Fruit fly (Drosophila melanogaster) whole organism, embryonic: ENCODE measurements around the gene CG15011.
A peak's percentile ranks its signal among the peaks of the same experiment; 100 is the strongest.

ENCODE experiments used
- Asciz ChIP-seq: fragments of 200-800 bp; sonication (Bioruptor generic); optimal IDR thresholded peaks from 2 replicates; lab custom pipeline; 2017; ENCODE audit warnings: missing biosample characterization, mild to moderate bottlenecking, missing genetic modification characterization, missing genetic modification reagents
- Blimp-1 ChIP-seq: fragments of 200-800 bp; sonication (Bioruptor generic); optimal IDR thresholded peaks from 3 replicates; lab custom pipeline; 2018; ENCODE audit warnings: missing biosample characterization, missing genetic modification characterization, mild to moderate bottlenecking, moderate library complexity, missing genetic modification reagents
- CG14441 ChIP-seq: fragments of 200-800 bp; sonication (Bioruptor generic); IDR thresholded peaks from 2 replicates; pipeline ENCODE4 v1.3.6; 2022; ENCODE audit warnings: missing biosample characterization, missing genetic modification characterization
- CG15073 ChIP-seq: fragments of 200-800 bp; sonication (Bioruptor generic); optimal IDR thresholded peaks from 2 replicates; lab custom pipeline; 2016; ENCODE audit warnings: missing biosample characterization, missing genetic modification characterization
- CG16863 ChIP-seq: fragments of 200-800 bp; sonication (Bioruptor generic); optimal IDR thresholded peaks from 3 replicates; lab custom pipeline; 2016; ENCODE audit warnings: missing biosample characterization, missing genetic modification characterization
- CG17385 ChIP-seq: fragments of 200-800 bp; sonication (Bioruptor generic); optimal IDR thresholded peaks from 3 replicates; lab custom pipeline; 2018; ENCODE audit warnings: missing biosample characterization, mild to moderate bottlenecking, missing genetic modification characterization
- CG1792 ChIP-seq: fragments of 200-800 bp; sonication (Bioruptor generic); optimal IDR thresholded peaks from 2 replicates; lab custom pipeline; 2016; ENCODE audit warnings: missing biosample characterization, missing genetic modification characterization
- CG2199 ChIP-seq: fragments of 200-800 bp; sonication (Bioruptor generic); IDR thresholded peaks from 3 replicates; pipeline ENCODE4 v1.3.6; 2022; ENCODE audit warnings: missing biosample characterization, missing genetic modification characterization
- CG2202 ChIP-seq: fragments of 200-800 bp; sonication (Bioruptor generic); optimal IDR thresholded peaks from 2 replicates; lab custom pipeline; 2018; ENCODE audit warnings: missing biosample characterization, mild to moderate bottlenecking, missing genetic modification characterization
- CG32532 ChIP-seq: fragments of 200-800 bp; sonication (Bioruptor generic); IDR thresholded peaks from 2 replicates; pipeline ENCODE4 v1.3.6; 2022; ENCODE audit warnings: missing biosample characterization, missing genetic modification characterization
- CG32772 ChIP-seq: fragments of 200-800 bp; sonication (Bioruptor generic); IDR thresholded peaks from 2 replicates; pipeline ENCODE4 v1.3.6; 2022; ENCODE audit warnings: missing biosample characterization, missing genetic modification characterization
- CG4404 ChIP-seq: fragments of 200-800 bp; sonication (Bioruptor generic); IDR thresholded peaks from 2 replicates; pipeline ENCODE4 v1.3.6; 2022; ENCODE audit warnings: missing biosample characterization, missing genetic modification characterization
- CG6683 ChIP-seq: fragments of 200-800 bp; sonication (Bioruptor generic); optimal IDR thresholded peaks from 2 replicates; lab custom pipeline; 2017; ENCODE audit warnings: missing biosample characterization, mild to moderate bottlenecking, missing genetic modification characterization, missing genetic modification reagents
- CG7839 ChIP-seq: fragments of 200-800 bp; sonication (Bioruptor generic); optimal IDR thresholded peaks from 3 replicates; lab custom pipeline; 2018; ENCODE audit warnings: missing biosample characterization, mild to moderate bottlenecking, missing genetic modification characterization, moderate library complexity
- CG7987 ChIP-seq: fragments of 200-800 bp; sonication (Bioruptor generic); optimal IDR thresholded peaks from 2 replicates; lab custom pipeline; 2018; ENCODE audit warnings: missing biosample characterization, mild to moderate bottlenecking, missing genetic modification characterization, moderate library complexity
- CTCF ChIP-seq: fragments of 200-800 bp; sonication (Bioruptor generic); optimal IDR thresholded peaks from 2 replicates; lab custom pipeline; 2017; ENCODE audit warnings: missing biosample characterization, mild to moderate bottlenecking, missing genetic modification characterization, moderate library complexity
- GATAe ChIP-seq: fragments of 200-800 bp; sonication (Bioruptor generic); conservative IDR thresholded peaks from 2 replicates; pipeline ENCODE4 v1.3.6; 2022; ENCODE audit warnings: missing biosample characterization, missing genetic modification characterization
- H2.0 ChIP-seq: fragments of 200-800 bp; sonication (Bioruptor generic); IDR thresholded peaks from 2 replicates; pipeline ENCODE4 v1.3.6; 2022; ENCODE audit warnings: missing biosample characterization, missing genetic modification characterization
- HLHmδ ChIP-seq: fragments of 200-800 bp; sonication (Bioruptor generic); optimal IDR thresholded peaks from 2 replicates; lab custom pipeline; 2018; ENCODE audit warnings: missing biosample characterization, mild to moderate bottlenecking, missing genetic modification characterization, moderate library complexity
- Hey ChIP-seq: fragments of 200-800 bp; sonication (Bioruptor generic); optimal IDR thresholded peaks from 3 replicates; lab custom pipeline; 2018; ENCODE audit warnings: missing biosample characterization, mild to moderate bottlenecking, missing genetic modification characterization
- HmgZ ChIP-seq: fragments of 200-800 bp; sonication (Bioruptor generic); optimal IDR thresholded peaks from 2 replicates; lab custom pipeline; 2018; ENCODE audit warnings: missing biosample characterization, mild to moderate bottlenecking, missing genetic modification characterization
- Hmr ChIP-seq: fragments of 200-800 bp; sonication (Bioruptor generic); optimal IDR thresholded peaks from 3 replicates; lab custom pipeline; 2017; ENCODE audit warnings: mild to moderate bottlenecking, missing biosample characterization, missing genetic modification reagents, missing genetic modification characterization
- Hr51 ChIP-seq, 2 experiments: fragments of 200-800 bp; sonication (Bioruptor generic); optimal IDR thresholded peaks; 2 replicates in 1 of 2; 3 replicates in 1 of 2; lab custom pipeline; 2016 to 2018; ENCODE audit warnings: missing biosample characterization in 2 of 2, missing genetic modification characterization in 2 of 2, mild to moderate bottlenecking in 1 of 2, moderate library complexity in 1 of 2
- Hr78 ChIP-seq, 2 experiments: fragments of 200-800 bp in 1 of 2; fragments of >200 bp in 1 of 2; sonication (Bioruptor generic) in 1 of 2; optimal IDR thresholded peaks; 2 replicates each; lab custom pipeline; 2017 to 2019; ENCODE audit warnings: missing biosample characterization in 2 of 2, missing genetic modification characterization in 2 of 2, mild to moderate bottlenecking in 1 of 2, moderate library complexity in 1 of 2
- Kr ChIP-seq: fragments of 200-800 bp; sonication (Bioruptor generic); optimal IDR thresholded peaks from 2 replicates; lab custom pipeline; 2017; ENCODE audit warnings: missing biosample characterization, mild to moderate bottlenecking, missing genetic modification characterization
- Max ChIP-seq: fragments of 200-800 bp; sonication (Bioruptor generic); optimal IDR thresholded peaks from 2 replicates; lab custom pipeline; 2016; ENCODE audit warnings: missing biosample characterization, mild to moderate bottlenecking, missing genetic modification characterization
- Taf1 ChIP-seq: fragments of 200-800 bp; sonication (Bioruptor generic); IDR thresholded peaks from 2 replicates; pipeline ENCODE4 v1.3.6; 2022; ENCODE audit warnings: missing biosample characterization, missing genetic modification characterization
- Vsx1 ChIP-seq: fragments of 200-800 bp; sonication (Bioruptor generic); optimal IDR thresholded peaks from 2 replicates; lab custom pipeline; 2017; ENCODE audit warnings: missing biosample characterization, mild to moderate bottlenecking, missing genetic modification characterization, missing genetic modification reagents
- abd-A ChIP-seq: fragments of 200-800 bp; sonication (Bioruptor generic); optimal IDR thresholded peaks from 3 replicates; lab custom pipeline; 2019; ENCODE audit warnings: missing biosample characterization, mild to moderate bottlenecking, missing genetic modification characterization, moderate library complexity
- ara ChIP-seq: fragments of 200-800 bp; sonication (Bioruptor generic); IDR thresholded peaks from 2 replicates; pipeline ENCODE4 v1.3.6; 2022; ENCODE audit warnings: missing biosample characterization, missing genetic modification characterization
- dmrt99B ChIP-seq: fragments of 200-800 bp; sonication (Bioruptor generic); optimal IDR thresholded peaks from 2 replicates; lab custom pipeline; 2018; ENCODE audit warnings: missing biosample characterization, mild to moderate bottlenecking, missing genetic modification characterization, moderate library complexity
- exex ChIP-seq: fragments of 200-800 bp; sonication (Bioruptor generic); optimal IDR thresholded peaks from 4 replicates; lab custom pipeline; 2018; ENCODE audit warnings: missing biosample characterization, mild to moderate bottlenecking, missing genetic modification characterization, moderate library complexity
- gcm ChIP-seq: fragments of 200-800 bp; sonication (Bioruptor generic); optimal IDR thresholded peaks from 2 replicates; lab custom pipeline; 2019; ENCODE audit warnings: missing biosample characterization, mild to moderate bottlenecking, missing genetic modification characterization, moderate library complexity
- lab ChIP-seq: fragments of 200-800 bp; sonication (Bioruptor generic); optimal IDR thresholded peaks from 3 replicates; lab custom pipeline; 2017; ENCODE audit warnings: missing biosample characterization, missing genetic modification characterization, mild to moderate bottlenecking, moderate library complexity, missing genetic modification reagents
- lmd ChIP-seq: fragments of 200-800 bp; sonication (Bioruptor generic); IDR thresholded peaks from 2 replicates; pipeline ENCODE4 v1.3.6; 2022; ENCODE audit warnings: missing biosample characterization, missing genetic modification characterization
- nau ChIP-seq: fragments of 200-800 bp; sonication (Bioruptor generic); optimal IDR thresholded peaks from 3 replicates; lab custom pipeline; 2017; ENCODE audit warnings: missing biosample characterization, mild to moderate bottlenecking, missing genetic modification characterization, missing genetic modification reagents
- oc ChIP-seq: fragments of 200-800 bp; sonication (Bioruptor generic); optimal IDR thresholded peaks from 2 replicates; lab custom pipeline; 2018; ENCODE audit warnings: missing biosample characterization, mild to moderate bottlenecking, missing genetic modification characterization, moderate library complexity
- org-1 ChIP-seq: fragments of 200-800 bp; sonication (Bioruptor generic); optimal IDR thresholded peaks from 2 replicates; lab custom pipeline; 2017; ENCODE audit warnings: missing biosample characterization, missing genetic modification characterization
- pros ChIP-seq: fragments of 200-800 bp; sonication (Bioruptor generic); optimal IDR thresholded peaks from 3 replicates; lab custom pipeline; 2019; ENCODE audit warnings: missing biosample characterization, mild to moderate bottlenecking, missing genetic modification characterization, moderate library complexity
- ranshi ChIP-seq: fragments of 200-800 bp; sonication (Bioruptor generic); IDR thresholded peaks from 2 replicates; pipeline ENCODE4 v1.3.6; 2022; ENCODE audit warnings: missing biosample characterization, missing genetic modification characterization
- shn ChIP-seq: fragments of 200-800 bp; sonication (Bioruptor generic); optimal IDR thresholded peaks from 3 replicates; lab custom pipeline; 2016; ENCODE audit warnings: missing biosample characterization, missing genetic modification characterization
- sima ChIP-seq: fragments of 200-800 bp; sonication (Bioruptor generic); optimal IDR thresholded peaks from 2 replicates; lab custom pipeline; 2016; ENCODE audit warnings: missing biosample characterization, missing genetic modification characterization
- sob ChIP-seq: fragments of 200-800 bp; sonication (Bioruptor generic); IDR thresholded peaks from 2 replicates; pipeline ENCODE4 v1.3.6; 2022; ENCODE audit warnings: missing biosample characterization, missing genetic modification characterization
- sug ChIP-seq: fragments of 200-800 bp; optimal IDR thresholded peaks from 2 replicates; lab custom pipeline; 2019; ENCODE audit warnings: missing biosample characterization, mild to moderate bottlenecking, missing genetic modification characterization, moderate library complexity
- toy ChIP-seq: fragments of 200-800 bp; sonication (Bioruptor generic); IDR thresholded peaks from 2 replicates; pipeline ENCODE4 v1.3.6; 2022; ENCODE audit warnings: missing biosample characterization, missing genetic modification characterization
- trh ChIP-seq: fragments of 200-800 bp; sonication (Bioruptor generic); optimal IDR thresholded peaks from 2 replicates; lab custom pipeline; 2016; ENCODE audit warnings: missing biosample characterization, missing genetic modification characterization
- vnd ChIP-seq: fragments of 200-800 bp; sonication (Bioruptor generic); IDR thresholded peaks from 3 replicates; pipeline ENCODE4 v1.3.6; 2022; ENCODE audit warnings: missing biosample characterization, missing genetic modification characterization; ENCODE audit not compliant: partially characterized antibody
- wor ChIP-seq: fragments of 200-800 bp; sonication (Bioruptor generic); IDR thresholded peaks from 2 replicates; pipeline ENCODE4 v1.3.6; 2022; ENCODE audit warnings: missing biosample characterization, missing genetic modification characterization

Gene CG15011

dm6 chr3L:4219291-4220228 is 39.4 kb downstream of the CG15011 start (continued):
- no peak for TF ChIP-seq ranshi (GFP tag; lab: Robert Waterston, UW)
- TF ChIP-seq sob: no peak
- TF ChIP-seq CG14441 (GFP tag; lab: Robert Waterston, UW): no peak
- TF ChIP-seq CTCF (GFP tag; lab: Kevin White, UChicago): no peak
- TF ChIP-seq ara: 0 out of 2 replicates have a peak, but pooled peaks have one; percentile 24
- TF ChIP-seq CG7987 (GFP tag; lab: Kevin White, UChicago): peak; percentile 92
- TF ChIP-seq exex (tag; lab: Kevin White, UChicago): peak; percentile 99
- TF ChIP-seq oc: peak; percentile 13
- no peak for TF ChIP-seq wor (GFP tag; lab: Robert Waterston, UW)
- TF ChIP-seq Max (GFP tag; lab: Kevin White, UChicago): no peak
- TF ChIP-seq sug: peak; percentile 96
- peak; percentile 68; the same call in 1 of the 3 replicates for TF ChIP-seq CG2199 (GFP tag; lab: Robert Waterston, UW)
- no peak for TF ChIP-seq abd-A (tag; lab: Kevin White, UChicago)
- TF ChIP-seq CG17385 (GFP tag; lab: Kevin White, UChicago): no peak
- TF ChIP-seq CG32772 (GFP tag; lab: Robert Waterston, UW): peak; percentile 29; the same call in 1 of the 2 replicates
- TF ChIP-seq vnd (GFP tag; lab: Robert Waterston, UW): peak; percentile 67
- TF ChIP-seq pros (GFP tag; lab: Kevin White, UChicago): peak; percentile 55
- TF ChIP-seq CG7839 (tag; lab: Kevin White, UChicago): no peak
- TF ChIP-seq org-1 (GFP tag; lab: Kevin White, UChicago): peak; percentile 39
- no peak for TF ChIP-seq CG16863
- TF ChIP-seq Hmr (GFP tag; lab: Kevin White, UChicago): peak; percentile 6
- TF ChIP-seq Hr51 (GFP tag; optimal IDR thresholded peaks at IDR 0.05; lab: Kevin White, UChicago): no peak
- no peak for TF ChIP-seq CG15073 (GFP tag; lab: Kevin White, UChicago)
- no peak for TF ChIP-seq CG4404 (GFP tag; lab: Robert Waterston, UW)
- TF ChIP-seq lmd: no peak
- TF ChIP-seq Vsx1 (GFP tag; lab: Kevin White, UChicago): peak; percentile 72
- no peak for TF ChIP-seq sima
- TF ChIP-seq CG2202 (tag; lab: Kevin White, UChicago): no peak
- TF ChIP-seq Asciz (GFP tag; lab: Kevin White, UChicago): peak; percentile 23
- TF ChIP-seq H2.0: no peak
- TF ChIP-seq trh (GFP tag; lab: Kevin White, UChicago): no peak
- no peak for TF ChIP-seq shn (GFP tag; lab: Kevin White, UChicago)
- TF ChIP-seq Hr78 (GFP tag; optimal IDR thresholded peaks at IDR 0.05; lab: Kevin White, UChicago): peak in 1 of 2 experiments; percentile 95
- TF ChIP-seq Taf1 (GFP tag; lab: Robert Waterston, UW): no peak
- no peak for TF ChIP-seq nau (GFP tag; lab: Kevin White, UChicago)
- peak; percentile 18 for TF ChIP-seq HLHmδ (GFP tag; lab: Kevin White, UChicago)
- TF ChIP-seq toy: 0 out of 2 replicates have a peak, but pooled peaks have one; percentile 17
- no peak for TF ChIP-seq dmrt99B
- TF ChIP-seq lab (GFP tag; lab: Kevin White, UChicago): peak; percentile 32
- TF ChIP-seq GATAe (GFP tag; lab: Robert Waterston, UW): peak; percentile 65
- peak; percentile 16 for TF ChIP-seq Kr (GFP tag; lab: Kevin White, UChicago)
- peak; percentile 43 for TF ChIP-seq HmgZ (tag; lab: Kevin White, UChicago)
- no peak for TF ChIP-seq gcm
- no peak for TF ChIP-seq Blimp-1
- TF ChIP-seq CG1792: no peak
- peak; percentile 70 for TF ChIP-seq Hey (tag; lab: Kevin White, UChicago)
- TF ChIP-seq CG32532: peak; percentile 44
- TF ChIP-seq CG6683 (GFP tag; lab: Kevin White, UChicago): no peak
